Fruit fly (Drosophila melanogaster) whole organism, embryonic: Measurements from ENCODE around the gene shd.
A peak's percentile ranks its signal among the peaks of the same experiment; 100 is the strongest.

ENCODE experiments used
- BtbVII ChIP-seq: fragments of 200-800 bp; sonication (Bioruptor generic); optimal IDR thresholded peaks from 3 replicates; lab custom pipeline; 2017; ENCODE audit warnings: missing biosample characterization, mild to moderate bottlenecking, missing genetic modification characterization
- Bteb2 ChIP-seq: fragments of 200-800 bp; sonication (Bioruptor generic); optimal IDR thresholded peaks from 2 replicates; lab custom pipeline; 2016; ENCODE audit warnings: missing biosample characterization, missing genetic modification characterization
- CG10321 ChIP-seq: fragments of 200-800 bp; sonication (Bioruptor generic); IDR thresholded peaks from 2 replicates; pipeline ENCODE4 v1.3.6; 2022; ENCODE audit warnings: missing biosample characterization, missing genetic modification characterization
- CG12155 ChIP-seq: fragments of 200-800 bp; sonication (Bioruptor generic); optimal IDR thresholded peaks from 3 replicates; lab custom pipeline; 2016; ENCODE audit warnings: missing biosample characterization, missing genetic modification characterization
- CG12299 ChIP-seq: fragments of 200-800 bp; sonication (Bioruptor generic); optimal IDR thresholded peaks from 2 replicates; lab custom pipeline; 2018; ENCODE audit warnings: missing biosample characterization, mild to moderate bottlenecking, missing genetic modification characterization
- CG13287 ChIP-seq: fragments of 200-800 bp; sonication (Bioruptor generic); IDR thresholded peaks from 2 replicates; pipeline ENCODE4 v1.3.6; 2022; ENCODE audit warnings: missing biosample characterization, missing genetic modification characterization; ENCODE audit not compliant: partially characterized antibody
- CG14667 ChIP-seq: fragments of 200-800 bp; sonication (Bioruptor generic); IDR thresholded peaks from 2 replicates; pipeline ENCODE4 v1.3.6; 2022; ENCODE audit warnings: missing biosample characterization, missing genetic modification characterization
- CG15601 ChIP-seq: fragments of 200-800 bp; sonication (Bioruptor generic); optimal IDR thresholded peaks from 3 replicates; lab custom pipeline; 2019; ENCODE audit warnings: missing biosample characterization, mild to moderate bottlenecking, missing genetic modification characterization, moderate library complexity
- CG18619 ChIP-seq: fragments of 200-800 bp; sonication (Bioruptor generic); optimal IDR thresholded peaks from 3 replicates; lab custom pipeline; 2017; ENCODE audit warnings: missing biosample characterization, mild to moderate bottlenecking, missing genetic modification characterization
- CG2129 ChIP-seq: fragments of 200-800 bp; sonication (Bioruptor generic); IDR thresholded peaks from 2 replicates; pipeline ENCODE4 v1.3.6; 2022; ENCODE audit warnings: missing biosample characterization, missing genetic modification characterization; ENCODE audit not compliant: partially characterized antibody
- CG3065 ChIP-seq: fragments of 200-800 bp; sonication (Bioruptor generic); optimal IDR thresholded peaks from 2 replicates; lab custom pipeline; 2016; ENCODE audit warnings: missing biosample characterization, missing genetic modification characterization
- CG31224 ChIP-seq: fragments of 200-800 bp; sonication (Bioruptor generic); IDR thresholded peaks from 2 replicates; pipeline ENCODE4 v1.3.6; 2022; ENCODE audit warnings: missing biosample characterization, missing genetic modification characterization
- CG32767 ChIP-seq: fragments of 200-800 bp; sonication (Bioruptor generic); IDR thresholded peaks from 2 replicates; pipeline ENCODE4 v1.3.6; 2022; ENCODE audit warnings: missing biosample characterization, missing genetic modification characterization
- CG3838 ChIP-seq: fragments of 200-800 bp; sonication (Bioruptor generic); optimal IDR thresholded peaks from 3 replicates; lab custom pipeline; 2016; ENCODE audit warnings: missing biosample characterization, missing genetic modification characterization
- CG42726 ChIP-seq: fragments of 200-800 bp; sonication (Bioruptor generic); IDR thresholded peaks from 2 replicates; pipeline ENCODE4 v1.3.6; 2022; ENCODE audit warnings: missing biosample characterization, missing genetic modification characterization; ENCODE audit not compliant: partially characterized antibody
- CG4360 ChIP-seq: fragments of 200-800 bp; sonication (Bioruptor generic); IDR thresholded peaks from 2 replicates; pipeline ENCODE4 v1.3.6; 2022; ENCODE audit warnings: missing biosample characterization, missing genetic modification characterization
- CG4854 ChIP-seq: fragments of 200-800 bp; sonication (Bioruptor generic); optimal IDR thresholded peaks from 2 replicates; lab custom pipeline; 2016; ENCODE audit warnings: missing biosample characterization, missing genetic modification characterization, inconsistent platforms
- CG5180 ChIP-seq: fragments of 200-800 bp; sonication (Bioruptor generic); optimal IDR thresholded peaks from 3 replicates; lab custom pipeline; 2017; ENCODE audit warnings: missing biosample characterization, missing genetic modification characterization, mild to moderate bottlenecking, moderate library complexity, missing genetic modification reagents
- CG6272 ChIP-seq: fragments of 200-800 bp; sonication (Bioruptor generic); IDR thresholded peaks from 2 replicates; pipeline ENCODE4 v1.3.6; 2022; ENCODE audit warnings: missing biosample characterization, missing genetic modification characterization
- CG6689 ChIP-seq: fragments of 200-800 bp; sonication (Bioruptor generic); IDR thresholded peaks from 2 replicates; pipeline ENCODE4 v1.3.6; 2022; ENCODE audit warnings: missing biosample characterization, missing genetic modification characterization
- CG6813 ChIP-seq: fragments of 200-800 bp; sonication (Bioruptor generic); optimal IDR thresholded peaks from 2 replicates; lab custom pipeline; 2017; ENCODE audit warnings: missing biosample characterization, missing genetic modification characterization, mild to moderate bottlenecking, moderate library complexity, missing genetic modification reagents
- CG7963 ChIP-seq: fragments of 200-800 bp; sonication (Bioruptor generic); IDR thresholded peaks from 3 replicates; pipeline ENCODE4 v1.3.6; 2022; ENCODE audit warnings: missing biosample characterization, missing genetic modification characterization; ENCODE audit not compliant: partially characterized antibody
- CG7987 ChIP-seq: fragments of 200-800 bp; sonication (Bioruptor generic); optimal IDR thresholded peaks from 2 replicates; lab custom pipeline; 2018; ENCODE audit warnings: missing biosample characterization, mild to moderate bottlenecking, missing genetic modification characterization, moderate library complexity
- CG8478 ChIP-seq: fragments of >200 bp; optimal IDR thresholded peaks from 2 replicates; lab custom pipeline; 2018
- Dek ChIP-seq: fragments of 200-800 bp; sonication (Bioruptor generic); optimal IDR thresholded peaks from 3 replicates; lab custom pipeline; 2019; ENCODE audit warnings: missing biosample characterization, mild to moderate bottlenecking, missing genetic modification characterization, moderate library complexity
- Elba2 ChIP-seq: fragments of 200-800 bp; sonication (Bioruptor generic); optimal IDR thresholded peaks from 3 replicates; lab custom pipeline; 2016; ENCODE audit warnings: missing biosample characterization, missing genetic modification characterization
- Fer3 ChIP-seq: fragments of 200-800 bp; sonication (Bioruptor generic); optimal IDR thresholded peaks from 2 replicates; lab custom pipeline; 2018; ENCODE audit warnings: missing biosample characterization, mild to moderate bottlenecking, missing genetic modification characterization, moderate library complexity
- GATAe ChIP-seq: fragments of 200-800 bp; sonication (Bioruptor generic); conservative IDR thresholded peaks from 2 replicates; pipeline ENCODE4 v1.3.6; 2022; ENCODE audit warnings: missing biosample characterization, missing genetic modification characterization
- H2.0 ChIP-seq: fragments of 200-800 bp; sonication (Bioruptor generic); IDR thresholded peaks from 2 replicates; pipeline ENCODE4 v1.3.6; 2022; ENCODE audit warnings: missing biosample characterization, missing genetic modification characterization
- Hr3 ChIP-seq: fragments of 200-800 bp; sonication (Bioruptor generic); optimal IDR thresholded peaks from 3 replicates; lab custom pipeline; 2016; ENCODE audit warnings: missing biosample characterization, missing genetic modification characterization
- Hr39 ChIP-seq: fragments of >200 bp; optimal IDR thresholded peaks from 2 replicates; lab custom pipeline; 2017
- Kr ChIP-seq: fragments of 200-800 bp; sonication (Bioruptor generic); optimal IDR thresholded peaks from 2 replicates; lab custom pipeline; 2017; ENCODE audit warnings: missing biosample characterization, mild to moderate bottlenecking, missing genetic modification characterization
- Med ChIP-seq: fragments of 200-800 bp; sonication (Bioruptor generic); peaks from one replicate; lab custom pipeline; 2016; ENCODE audit warnings: missing biosample characterization, missing genetic modification characterization, mild to moderate bottlenecking, inconsistent platforms, moderate library complexity
- NC2α ChIP-seq: fragments of 200-800 bp; sonication (Bioruptor generic); optimal IDR thresholded peaks from 2 replicates; lab custom pipeline; 2016; ENCODE audit warnings: missing biosample characterization, missing genetic modification characterization
- Vsx1 ChIP-seq: fragments of 200-800 bp; sonication (Bioruptor generic); optimal IDR thresholded peaks from 2 replicates; lab custom pipeline; 2017; ENCODE audit warnings: missing biosample characterization, mild to moderate bottlenecking, missing genetic modification characterization, missing genetic modification reagents
- chm ChIP-seq: fragments of 200-800 bp; sonication (Bioruptor generic); IDR thresholded peaks from 2 replicates; pipeline ENCODE4 v1.3.6; 2022; ENCODE audit warnings: missing biosample characterization, missing genetic modification characterization
- ci ChIP-seq: fragments of 200-800 bp; sonication (Bioruptor generic); IDR thresholded peaks from 3 replicates; pipeline ENCODE4 v1.3.6; 2022; ENCODE audit warnings: missing biosample characterization, missing genetic modification characterization
- cwo ChIP-seq: fragments of 200-800 bp; sonication (Bioruptor generic); optimal IDR thresholded peaks from 3 replicates; lab custom pipeline; 2017; ENCODE audit warnings: missing biosample characterization, missing genetic modification characterization, mild to moderate bottlenecking, moderate library complexity, missing genetic modification reagents
- dmrt99B ChIP-seq: fragments of 200-800 bp; sonication (Bioruptor generic); optimal IDR thresholded peaks from 2 replicates; lab custom pipeline; 2018; ENCODE audit warnings: missing biosample characterization, mild to moderate bottlenecking, missing genetic modification characterization, moderate library complexity
- hb ChIP-seq: fragments of 200-800 bp; sonication (Bioruptor generic); IDR thresholded peaks from 3 replicates; pipeline ENCODE4 v1.3.6; 2022; ENCODE audit warnings: missing biosample characterization, missing genetic modification characterization; ENCODE audit not compliant: partially characterized antibody
- inv ChIP-seq: fragments of 200-800 bp; sonication (Bioruptor generic); IDR thresholded peaks from 2 replicates; pipeline ENCODE4 v1.3.6; 2022; ENCODE audit warnings: missing biosample characterization, missing genetic modification characterization; ENCODE audit not compliant: partially characterized antibody
- mirr ChIP-seq: fragments of 200-800 bp; sonication (Bioruptor generic); optimal IDR thresholded peaks from 3 replicates; lab custom pipeline; 2018; ENCODE audit warnings: missing biosample characterization, mild to moderate bottlenecking, missing genetic modification characterization
- mld ChIP-seq: fragments of 200-800 bp; sonication (Bioruptor generic); IDR thresholded peaks from 3 replicates; pipeline ENCODE4 v1.3.6; 2022; ENCODE audit warnings: missing biosample characterization, missing genetic modification characterization; ENCODE audit not compliant: partially characterized antibody
- nerfin-2 ChIP-seq: fragments of 200-800 bp; sonication (Bioruptor generic); IDR thresholded peaks from 2 replicates; pipeline ENCODE4 v1.3.6; 2022; ENCODE audit warnings: missing biosample characterization, missing genetic modification characterization; ENCODE audit not compliant: partially characterized antibody
- scrt ChIP-seq: fragments of 200-800 bp; sonication (Bioruptor generic); optimal IDR thresholded peaks from 2 replicates; lab custom pipeline; 2018; ENCODE audit warnings: missing biosample characterization, mild to moderate bottlenecking, missing genetic modification characterization, moderate library complexity
- sd ChIP-seq: fragments of 200-800 bp; sonication (Bioruptor generic); optimal IDR thresholded peaks from 3 replicates; lab custom pipeline; 2018; ENCODE audit warnings: missing biosample characterization, mild to moderate bottlenecking, missing genetic modification characterization, moderate library complexity
- sens-2 ChIP-seq: fragments of 200-800 bp; sonication (Bioruptor generic); IDR thresholded peaks from 2 replicates; pipeline ENCODE4 v1.3.6; 2022; ENCODE audit warnings: missing biosample characterization, missing genetic modification characterization
- ttk ChIP-seq: fragments of 200-800 bp; sonication (Bioruptor generic); IDR thresholded peaks from 2 replicates; pipeline ENCODE4 v2.1.2; 2022; ENCODE audit warnings: missing biosample characterization, missing genetic modification characterization
- wor ChIP-seq: fragments of 200-800 bp; sonication (Bioruptor generic); IDR thresholded peaks from 2 replicates; pipeline ENCODE4 v1.3.6; 2022; ENCODE audit warnings: missing biosample characterization, missing genetic modification characterization
- zen2 ChIP-seq: fragments of 200-800 bp; sonication (Bioruptor generic); IDR thresholded peaks from 3 replicates; pipeline ENCODE4 v1.3.6; 2022; ENCODE audit warnings: missing biosample characterization, missing genetic modification characterization; ENCODE audit not compliant: partially characterized antibody

shd gene

dm6 chr3L:14631964-14632758 lies 17.9 kb downstream of the shd start, which contains the start of the genes RecQ5 and dlp (continued):
- TF ChIP-seq CG6813 (GFP tag; lab: Kevin White, UChicago) (peak; percentile 53), zen2 (peak; percentile 96), CG32767 (GFP tag; lab: Robert Waterston, UW) (peak; percentile 69; the same call in 1 of the 2 replicates), CG10321 (GFP tag; lab: Robert Waterston, UW) (no peak; the same call in 1 of the 2 replicates), scrt (GFP tag; lab: Kevin White, UChicago) (peak; percentile 51), mirr (GFP tag; lab: Kevin White, UChicago) (peak; percentile 50), CG7987 (peak; percentile 7), CG2129 (GFP tag; lab: Robert Waterston, UW) (peak; percentile 76), wor (GFP tag; lab: Robert Waterston, UW) (0 out of 2 replicates have a peak, but pooled peaks have one; percentile 65), NC2α (no peak), Fer3 (tag; lab: Kevin White, UChicago) (peak; percentile 61), Hr3 (GFP tag; lab: Kevin White, UChicago) (peak; percentile 88), CG4854 (GFP tag; lab: Kevin White, UChicago) (peak; percentile 21), CG3838 (GFP tag; lab: Kevin White, UChicago) (peak; percentile 35), CG5180 (GFP tag; lab: Kevin White, UChicago) (peak; percentile 48), nerfin-2 (peak; percentile 84), Elba2 (no peak), GATAe (GFP tag; lab: Robert Waterston, UW) (no peak), CG13287 (GFP tag; lab: Robert Waterston, UW) (peak; percentile 89), CG6272 (GFP tag; lab: Robert Waterston, UW) (peak; percentile 17; the same call in 1 of the 2 replicates), CG8478 (lab: Kevin White, UChicago) (no peak), BtbVII (peak; percentile 66), CG14667 (GFP tag; lab: Robert Waterston, UW) (no peak), dmrt99B (peak; percentile 79), cwo (GFP tag; lab: Kevin White, UChicago) (peak; percentile 47), inv (peak; percentile 80), CG12299 (no peak), Dek (peak; percentile 73), hb (GFP tag; lab: Robert Waterston, UW) (peak; percentile 82), CG12155 (peak; percentile 80), sens-2 (GFP tag; lab: Robert Waterston, UW) (0 out of 2 replicates have a peak, but pooled peaks have one; percentile 34), CG18619 (GFP tag; lab: Kevin White, UChicago) (peak; percentile 66), sd (tag; lab: Kevin White, UChicago) (peak; percentile 96)

DNA sequence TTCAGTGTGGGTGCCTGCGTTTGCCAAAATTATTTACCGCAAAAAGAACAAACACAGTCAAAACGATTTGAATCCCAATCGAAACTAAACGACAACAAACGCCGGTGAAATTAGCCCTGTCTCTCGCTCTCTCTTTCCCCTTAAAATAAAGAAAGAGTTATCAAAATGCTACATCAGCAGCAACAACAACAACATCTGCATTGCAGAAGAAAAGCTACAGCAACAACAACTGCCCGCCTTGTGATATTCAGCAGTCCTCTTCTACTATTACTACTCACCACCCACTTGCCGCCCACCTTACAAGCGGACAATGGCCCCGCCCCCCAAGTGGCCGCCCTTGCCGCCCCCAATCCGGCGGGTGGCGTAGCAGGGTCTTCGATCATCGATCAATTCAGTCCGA lies 18.6 kb downstream of the shd start:
- TF ChIP-seq CG42726 (GFP tag; lab: Robert Waterston, UW) (peak; percentile 40; the same call in 1 of the 2 replicates), Kr (GFP tag; lab: Kevin White, UChicago) (peak; percentile 23), chm (GFP tag; lab: Robert Waterston, UW) (peak; percentile 42), CG15601 (no peak), Hr39 (lab: Kevin White, UChicago) (peak; percentile 55), CG4360 (GFP tag; lab: Robert Waterston, UW) (peak; percentile 77), H2.0 (GFP tag; lab: Robert Waterston, UW) (0 out of 2 replicates have a peak, but pooled peaks have one; percentile 11), ttk (GFP tag; lab: Robert Waterston, UW) (no peak), CG6689 (no peak), Vsx1 (GFP tag; lab: Kevin White, UChicago) (no peak), ci (0 out of 3 replicates have a peak, but pooled peaks have one; percentile 22), Bteb2 (GFP tag; lab: Kevin White, UChicago) (no peak), CG3065 (peak; percentile 12), mld (GFP tag; lab: Robert Waterston, UW) (0 out of 3 replicates have a peak, but pooled peaks have one; percentile 35), CG7963 (GFP tag; lab: Robert Waterston, UW) (0 out of 3 replicates have a peak, but pooled peaks have one; percentile 20), CG31224 (GFP tag; lab: Robert Waterston, UW) (no peak), Med (GFP tag; lab: Kevin White, UChicago) (no peak)
